Fruit fly (Drosophila melanogaster): Measurements from ENCODE around the gene CG34382.

Gene CG34382

dm6 chr3L:9855784-9856426, 22.9 kb upstream of the CG34382 start (continued):
- TF ChIP-seq CG6163 (GFP tag; IDR thresholded peaks at IDR 0.05) (peak; percentile 96), CG11294 (GFP tag; IDR thresholded peaks at IDR 0.05) (peak; percentile 92), CG1621 (tag; optimal IDR thresholded peaks at IDR 0.05) (peak; percentile 88), CG4318 (GFP tag; optimal IDR thresholded peaks at IDR 0.05) (peak; percentile 88), Sox14 (GFP tag; optimal IDR thresholded peaks at IDR 0.05) (peak; percentile 95), Lpt (GFP tag; optimal IDR thresholded peaks at IDR 0.05) (peak; percentile 95), CG34406 (GFP tag; optimal IDR thresholded peaks at IDR 0.05) (peak; percentile 88), Gug (GFP tag; IDR thresholded peaks at IDR 0.05) (peak; percentile 96), Eip78C (GFP tag) (peak; percentile 99), Blimp-1 (GFP tag; optimal IDR thresholded peaks at IDR 0.05) (peak; percentile 98), CG8632 (GFP tag; optimal IDR thresholded peaks at IDR 0.05) (peak; percentile 85), Hr39 (GFP tag; optimal IDR thresholded peaks at IDR 0.05) (peak; percentile 96), Ets96B (tag; optimal IDR thresholded peaks at IDR 0.05) (peak; percentile 95), CG6808 (GFP tag; optimal IDR thresholded peaks at IDR 0.05) (peak; percentile 95), svp (GFP tag) (peak; percentile 99), CG10631 (GFP tag; optimal IDR thresholded peaks at IDR 0.05) (peak; percentile 92), Sox15 (GFP tag; optimal IDR thresholded peaks at IDR 0.05) (peak; percentile 80), CG31627 (GFP tag; optimal IDR thresholded peaks at IDR 0.05) (peak; percentile 95), Eip93F (GFP tag; optimal IDR thresholded peaks at IDR 0.05) (peak; percentile 71), fd85E (GFP tag; optimal IDR thresholded peaks at IDR 0.05) (peak; percentile 86), pdm3 (GFP tag; optimal IDR thresholded peaks at IDR 0.05) (peak; percentile 94), fd59A (GFP tag; optimal IDR thresholded peaks at IDR 0.05) (peak; percentile 88), CG15336 (GFP tag; IDR thresholded peaks at IDR 0.05) (peak; percentile 97), CG8119 (GFP tag; IDR thresholded peaks at IDR 0.05) (peak; percentile 97), CG6792 (GFP tag; optimal IDR thresholded peaks at IDR 0.05) (peak; percentile 92)

- TF ChIP-seq Hr38 (GFP tag; optimal IDR thresholded peaks at IDR 0.05) (no peak), lz (GFP tag; optimal IDR thresholded peaks at IDR 0.05) (no peak), CG10631 (GFP tag; optimal IDR thresholded peaks at IDR 0.05) (peak; percentile 31), Eip93F (GFP tag; optimal IDR thresholded peaks at IDR 0.05) (no peak), salr (GFP tag; optimal IDR thresholded peaks at IDR 0.05) (no peak), vri (GFP tag; optimal IDR thresholded peaks at IDR 0.05) (no peak), CG11294 (GFP tag; IDR thresholded peaks at IDR 0.05) (0 out of 2 replicates have a peak, but pooled peaks have one; percentile 19), Hr4 (GFP tag; optimal IDR thresholded peaks at IDR 0.05) (peak; percentile 25), achi (GFP tag; optimal IDR thresholded peaks at IDR 0.05) (peak; percentile 39), CG8632 (GFP tag; optimal IDR thresholded peaks at IDR 0.05) (peak; percentile 21), Lpt (GFP tag; optimal IDR thresholded peaks at IDR 0.05) (no peak), fd59A (GFP tag; optimal IDR thresholded peaks at IDR 0.05) (no peak), eg (GFP tag; IDR thresholded peaks at IDR 0.05) (peak; percentile 79; the same call in 2 of the 3 replicates), OdsH (GFP tag; optimal IDR thresholded peaks at IDR 0.05) (peak; percentile 6), CG11902 (GFP tag; optimal IDR thresholded peaks at IDR 0.05) (no peak), CG11762 (GFP tag; optimal IDR thresholded peaks at IDR 0.05; ENCODE audit: insufficient read depth) (peak; percentile 42), CG6808 (GFP tag; optimal IDR thresholded peaks at IDR 0.05) (no peak), CG6854 (GFP tag; optimal IDR thresholded peaks at IDR 0.05) (no peak), CG3032 (tag; optimal IDR thresholded peaks at IDR 0.05) (peak; percentile 61), Ets96B (tag; optimal IDR thresholded peaks at IDR 0.05) (peak; percentile 59), CG6163 (GFP tag; IDR thresholded peaks at IDR 0.05) (no peak; the same call in 1 of the 3 replicates), Eip75B (GFP tag; optimal IDR thresholded peaks at IDR 0.05) (no peak), Gug (GFP tag; IDR thresholded peaks at IDR 0.05) (peak; percentile 59), pdm3 (GFP tag; optimal IDR thresholded peaks at IDR 0.05) (no peak), Sox102F (GFP tag; optimal IDR thresholded peaks at IDR 0.05) (no peak), acj6 (GFP tag; optimal IDR thresholded peaks at IDR 0.05) (peak; percentile 44), CG16779 (tag; optimal IDR thresholded peaks at IDR 0.05) (no peak), CG10669 (GFP tag; optimal IDR thresholded peaks at IDR 0.05) (peak; percentile 44), dsx (GFP tag; optimal IDR thresholded peaks at IDR 0.05; ENCODE audit: poor library complexity, severe bottlenecking) (peak; percentile 52), cyc (GFP tag; optimal IDR thresholded peaks at IDR 0.05) (no peak), CG15336 (GFP tag; IDR thresholded peaks at IDR 0.05) (peak; percentile 81), esn (GFP tag; optimal IDR thresholded peaks at IDR 0.05) (no peak), Met (GFP tag; optimal IDR thresholded peaks at IDR 0.05) (no peak), CG7368 (GFP tag; optimal IDR thresholded peaks at IDR 0.05) (peak; percentile 5)
Measured at dm6 chr3L:9856430-9857218, 22.2 kb upstream of the CG34382 start.

Measured in whole organism, prepupa.